In genomic region chr3R:13404841-13405441, dm6 we compare ENCODE assay signal across 3 fruit fly cellular contexts.
TF ChIP-seq lines count a peak whose summit lies in the region.

Gene yellow-e3, minus strand, starts transcription at chr3R:13404870.

- no peak for TF ChIP-seq CTCF in whole organism, embryonic (GFP tag; optimal IDR thresholded peaks at IDR 0.05; lab: Kevin White, UChicago)

TF ChIP-seq in whole organism, adult, 20 proteins besides CTCF, POLR2A, EP300 and RAD21:
- TF ChIP-seq kay (GFP tag; lab: Kevin White, UChicago; ENCODE audit: borderline replicate concordance) (peak; percentile 1), CG1620 (GFP tag; optimal IDR thresholded peaks at IDR 0.05; lab: Kevin White, UChicago) (no peak)

TF ChIP-seq in whole organism, embryonic, 481 proteins besides CTCF, POLR2A, EP300 and RAD21 (continues in another document):
- TF ChIP-seq CG12155 (GFP tag; optimal IDR thresholded peaks at IDR 0.05; lab: Kevin White, UChicago) (no peak), CG16813 (GFP tag; IDR thresholded peaks at IDR 0.05; lab: Robert Waterston, UW; ENCODE audit: partially characterized antibody) (no peak), CG2712 (tag; optimal IDR thresholded peaks at IDR 0.05; lab: Kevin White, UChicago) (peak; percentile 74), Taf1 (GFP tag; IDR thresholded peaks at IDR 0.05; lab: Robert Waterston, UW) (no peak), CG7839 (tag; optimal IDR thresholded peaks at IDR 0.05; lab: Kevin White, UChicago) (peak; percentile 14), CG5953 (GFP tag; IDR thresholded peaks at IDR 0.05; lab: Robert Waterston, UW) (no peak), CG7372 (GFP tag; IDR thresholded peaks at IDR 0.05; lab: Robert Waterston, UW) (no peak), CG34224 (GFP tag; IDR thresholded peaks at IDR 0.05; lab: Robert Waterston, UW; ENCODE audit: partially characterized antibody) (no peak), CG11504 (tag; optimal IDR thresholded peaks at IDR 0.05; lab: Kevin White, UChicago) (peak; percentile 6), CG7963 (GFP tag; IDR thresholded peaks at IDR 0.05; lab: Robert Waterston, UW; ENCODE audit: partially characterized antibody) (no peak), CG18262 (tag; optimal IDR thresholded peaks at IDR 0.05; lab: Kevin White, UChicago) (peak; percentile 68), Atf-2 (GFP tag; optimal IDR thresholded peaks at IDR 0.05; lab: Kevin White, UChicago) (no peak), Meics (GFP tag; optimal IDR thresholded peaks at IDR 0.05; lab: Kevin White, UChicago) (no peak), gsb-n (tag; optimal IDR thresholded peaks at IDR 0.05; lab: Kevin White, UChicago) (peak; percentile 39), ind (GFP tag; optimal IDR thresholded peaks at IDR 0.05; lab: Kevin White, UChicago) (no peak), CG2116 (GFP tag; optimal IDR thresholded peaks at IDR 0.05; lab: Kevin White, UChicago) (no peak), ash1 (GFP tag; optimal IDR thresholded peaks at IDR 0.05; lab: Kevin White, UChicago) (no peak), CG7745 (tag; optimal IDR thresholded peaks at IDR 0.05; lab: Kevin White, UChicago) (peak; percentile 13), trem (tag; optimal IDR thresholded peaks at IDR 0.05; lab: Kevin White, UChicago) (peak; percentile 32), oc (tag; optimal IDR thresholded peaks at IDR 0.05; lab: Kevin White, UChicago) (no peak), ham (GFP tag; IDR thresholded peaks at IDR 0.05; lab: Robert Waterston, UW) (no peak), CG8924 (tag; optimal IDR thresholded peaks at IDR 0.05; lab: Kevin White, UChicago) (peak; percentile 64), CG18599 (GFP tag; optimal IDR thresholded peaks at IDR 0.05; lab: Kevin White, UChicago) (no peak), Six4 (GFP tag; optimal IDR thresholded peaks at IDR 0.05; lab: Kevin White, UChicago) (no peak), CG14710 (tag; optimal IDR thresholded peaks at IDR 0.05; lab: Kevin White, UChicago) (peak; percentile 71), Mad (GFP tag; optimal IDR thresholded peaks at IDR 0.05; lab: Kevin White, UChicago) (no peak), unpg (GFP tag; optimal IDR thresholded peaks at IDR 0.05; lab: Kevin White, UChicago) (peak; percentile 16), CG11723 (GFP tag; optimal IDR thresholded peaks at IDR 0.05; lab: Kevin White, UChicago) (no peak), CG1602 (GFP tag; optimal IDR thresholded peaks at IDR 0.05; lab: Kevin White, UChicago) (peak; percentile 14), pros (GFP tag; optimal IDR thresholded peaks at IDR 0.05; lab: Kevin White, UChicago) (peak; percentile 63), dm (GFP tag; optimal IDR thresholded peaks at IDR 0.05; lab: Kevin White, UChicago) (no peak), CG12769 (tag; optimal IDR thresholded peaks at IDR 0.05; lab: Kevin White, UChicago) (no peak), prd (optimal IDR thresholded peaks at IDR 0.05; lab: Kevin White, UChicago) (no peak), prd (GFP tag; IDR thresholded peaks at IDR 0.05; lab: Robert Waterston, UW) (peak; percentile 81), CG8281 (tag; optimal IDR thresholded peaks at IDR 0.05; lab: Kevin White, UChicago) (no peak), ac (GFP tag; optimal IDR thresholded peaks at IDR 0.05; lab: Kevin White, UChicago) (peak; percentile 42), psq (GFP tag; optimal IDR thresholded peaks at IDR 0.05; lab: Kevin White, UChicago) (no peak), CG14860 (GFP tag; IDR thresholded peaks at IDR 0.05; lab: Robert Waterston, UW; ENCODE audit: partially characterized antibody) (no peak), CG17328 (GFP tag; IDR thresholded peaks at IDR 0.05; lab: Robert Waterston, UW) (no peak), CG12391 (tag; optimal IDR thresholded peaks at IDR 0.05; lab: Kevin White, UChicago) (peak; percentile 48), Chrac-16 (GFP tag; optimal IDR thresholded peaks at IDR 0.05; lab: Kevin White, UChicago) (no peak), croc (GFP tag; conservative IDR thresholded peaks at IDR 0.05; lab: Robert Waterston, UW) (0 out of 3 replicates have a peak, but pooled peaks have one; percentile 23), fd102C (GFP tag; optimal IDR thresholded peaks at IDR 0.05; lab: Kevin White, UChicago) (peak; percentile 64), ap (GFP tag; IDR thresholded peaks at IDR 0.05; lab: Robert Waterston, UW) (no peak), fd96Cb (tag; optimal IDR thresholded peaks at IDR 0.05; lab: Kevin White, UChicago) (peak; percentile 20)

TF ChIP-seq in whole organism, wandering third instar larva, 38 proteins besides CTCF, POLR2A, EP300 and RAD21:
- TF ChIP-seq Vsx2 (GFP tag; optimal IDR thresholded peaks at IDR 0.05; lab: Kevin White, UChicago; ENCODE audit: partially characterized antibody) (no peak), h (GFP tag; optimal IDR thresholded peaks at IDR 0.05; lab: Kevin White, UChicago) (peak; percentile 6)
